Fruit fly (Drosophila melanogaster) whole organism, embryonic: ENCODE data around the gene Or67b.

Experiments used
- Atf-2 ChIP-seq: fragments of 200-800 bp; sonication (Bioruptor generic); optimal IDR thresholded peaks from 2 replicates; lab custom pipeline; 2016; ENCODE audit warnings: missing biosample characterization, missing genetic modification characterization
- Bteb2 ChIP-seq: fragments of 200-800 bp; sonication (Bioruptor generic); optimal IDR thresholded peaks from 2 replicates; lab custom pipeline; 2016; ENCODE audit warnings: missing biosample characterization, missing genetic modification characterization
- CG10366 ChIP-seq: fragments of 200-800 bp; sonication (Bioruptor generic); IDR thresholded peaks from 2 replicates; pipeline ENCODE4 v1.3.6; 2022; ENCODE audit warnings: missing biosample characterization, missing genetic modification characterization
- CG10431 ChIP-seq: fragments of 200-800 bp; sonication (Bioruptor generic); optimal IDR thresholded peaks from 3 replicates; lab custom pipeline; 2018; ENCODE audit warnings: missing biosample characterization, mild to moderate bottlenecking, missing genetic modification characterization
- CG11247 ChIP-seq: fragments of 200-800 bp; sonication (Bioruptor generic); IDR thresholded peaks from 2 replicates; pipeline ENCODE4 v1.3.6; 2022; ENCODE audit warnings: missing biosample characterization, missing genetic modification characterization
- CG12942 ChIP-seq: fragments of 200-800 bp; sonication (Bioruptor generic); optimal IDR thresholded peaks from 3 replicates; lab custom pipeline; 2016; ENCODE audit warnings: missing biosample characterization, missing genetic modification characterization
- CG16863 ChIP-seq: fragments of 200-800 bp; sonication (Bioruptor generic); optimal IDR thresholded peaks from 3 replicates; lab custom pipeline; 2016; ENCODE audit warnings: missing biosample characterization, missing genetic modification characterization
- CG18764 ChIP-seq: fragments of 200-800 bp; sonication (Bioruptor generic); optimal IDR thresholded peaks from 3 replicates; lab custom pipeline; 2016; ENCODE audit warnings: missing biosample characterization, missing genetic modification characterization
- CG30403 ChIP-seq: fragments of 200-800 bp; sonication (Bioruptor generic); optimal IDR thresholded peaks from 3 replicates; lab custom pipeline; 2016; ENCODE audit warnings: missing biosample characterization, missing genetic modification characterization
- CG32532 ChIP-seq: fragments of 200-800 bp; sonication (Bioruptor generic); IDR thresholded peaks from 2 replicates; pipeline ENCODE4 v1.3.6; 2022; ENCODE audit warnings: missing biosample characterization, missing genetic modification characterization
- CG34224 ChIP-seq: fragments of 200-800 bp; sonication (Bioruptor generic); IDR thresholded peaks from 3 replicates; pipeline ENCODE4 v1.3.6; 2022; ENCODE audit warnings: missing biosample characterization, missing genetic modification characterization; ENCODE audit not compliant: partially characterized antibody
- CG4707 ChIP-seq: fragments of 200-800 bp; sonication (Bioruptor generic); optimal IDR thresholded peaks from 2 replicates; lab custom pipeline; 2018; ENCODE audit warnings: missing biosample characterization, mild to moderate bottlenecking, missing genetic modification characterization, moderate library complexity
- CG9876 ChIP-seq: fragments of 200-800 bp; sonication (Bioruptor generic); optimal IDR thresholded peaks from 2 replicates; lab custom pipeline; 2016; ENCODE audit warnings: missing biosample characterization, missing genetic modification characterization
- Camta ChIP-seq: fragments of 200-800 bp; sonication (Bioruptor generic); optimal IDR thresholded peaks from 2 replicates; lab custom pipeline; 2016; ENCODE audit warnings: missing biosample characterization, missing genetic modification characterization
- Dbx ChIP-seq: fragments of 200-800 bp; sonication (Bioruptor generic); IDR thresholded peaks from 3 replicates; pipeline ENCODE4 v1.3.6; 2022; ENCODE audit warnings: missing biosample characterization, missing genetic modification characterization
- Dip2 ChIP-seq: fragments of 200-800 bp; sonication (Bioruptor generic); IDR thresholded peaks from 2 replicates; pipeline ENCODE4 v1.3.6; 2022; ENCODE audit warnings: missing biosample characterization, missing genetic modification characterization
- Gsc ChIP-seq: fragments of 200-800 bp; sonication (Bioruptor generic); IDR thresholded peaks from 2 replicates; pipeline ENCODE4 v1.3.6; 2022; ENCODE audit warnings: missing biosample characterization, missing genetic modification characterization
- HLH3B ChIP-seq: fragments of 200-800 bp; sonication (Bioruptor generic); IDR thresholded peaks from 2 replicates; pipeline ENCODE4 v1.3.6; 2022; ENCODE audit warnings: missing biosample characterization, missing genetic modification characterization
- HLH54F ChIP-seq: fragments of 200-800 bp; sonication (Bioruptor generic); optimal IDR thresholded peaks from 3 replicates; lab custom pipeline; 2016; ENCODE audit warnings: missing biosample characterization, missing genetic modification characterization
- HmgZ ChIP-seq: fragments of 200-800 bp; sonication (Bioruptor generic); optimal IDR thresholded peaks from 2 replicates; lab custom pipeline; 2018; ENCODE audit warnings: missing biosample characterization, mild to moderate bottlenecking, missing genetic modification characterization
- Neu2 ChIP-seq: fragments of 200-800 bp; sonication (Bioruptor generic); optimal IDR thresholded peaks from 3 replicates; lab custom pipeline; 2016; ENCODE audit warnings: missing biosample characterization, missing genetic modification characterization, borderline replicate concordance
- Sin3A ChIP-seq: fragments of >200 bp; optimal IDR thresholded peaks from 2 replicates; lab custom pipeline; 2018
- Ssrp ChIP-seq: fragments of 200-800 bp; sonication (Bioruptor generic); optimal IDR thresholded peaks from 2 replicates; lab custom pipeline; 2018; ENCODE audit warnings: missing biosample characterization, mild to moderate bottlenecking, missing genetic modification characterization, moderate library complexity
- Vsx1 ChIP-seq: fragments of 200-800 bp; sonication (Bioruptor generic); optimal IDR thresholded peaks from 2 replicates; lab custom pipeline; 2017; ENCODE audit warnings: missing biosample characterization, mild to moderate bottlenecking, missing genetic modification characterization, missing genetic modification reagents
- ab ChIP-seq: fragments of 200-800 bp; sonication (Bioruptor generic); optimal IDR thresholded peaks from 2 replicates; lab custom pipeline; 2016; ENCODE audit warnings: missing biosample characterization, missing genetic modification characterization
- bigmax ChIP-seq: fragments of 200-800 bp; sonication (Bioruptor generic); optimal IDR thresholded peaks from 2 replicates; lab custom pipeline; 2018; ENCODE audit warnings: missing biosample characterization, mild to moderate bottlenecking, missing genetic modification characterization
- br ChIP-seq: fragments of >200 bp; optimal IDR thresholded peaks from 2 replicates; lab custom pipeline; 2017
- corto ChIP-seq: fragments of 200-800 bp; sonication (Bioruptor generic); optimal IDR thresholded peaks from 2 replicates; lab custom pipeline; 2016; ENCODE audit warnings: missing biosample characterization, mild to moderate bottlenecking, missing genetic modification characterization, moderate library complexity
- crc ChIP-seq: fragments of 200-800 bp; sonication (Bioruptor generic); optimal IDR thresholded peaks from 2 replicates; lab custom pipeline; 2016; ENCODE audit warnings: missing biosample characterization, missing genetic modification characterization
- cwo ChIP-seq: fragments of 200-800 bp; sonication (Bioruptor generic); optimal IDR thresholded peaks from 3 replicates; lab custom pipeline; 2017; ENCODE audit warnings: missing biosample characterization, missing genetic modification characterization, mild to moderate bottlenecking, moderate library complexity, missing genetic modification reagents
- dati ChIP-seq: fragments of 200-800 bp; sonication (Bioruptor generic); IDR thresholded peaks from 2 replicates; pipeline ENCODE4 v1.3.6; 2022; ENCODE audit warnings: missing biosample characterization, missing genetic modification characterization
- dm ChIP-seq: fragments of 200-800 bp; sonication (Bioruptor generic); optimal IDR thresholded peaks from 3 replicates; lab custom pipeline; 2016; ENCODE audit warnings: missing biosample characterization, missing genetic modification characterization
- eve ChIP-seq, 2 experiments: fragments of >200 bp; optimal IDR thresholded peaks; 2 replicates each; lab custom pipeline; 2017; ENCODE audit warnings: missing biosample characterization in 2 of 2, missing genetic modification characterization in 2 of 2
- fd102C ChIP-seq: fragments of 200-800 bp; sonication (Bioruptor generic); optimal IDR thresholded peaks from 2 replicates; lab custom pipeline; 2018; ENCODE audit warnings: missing biosample characterization, mild to moderate bottlenecking, missing genetic modification characterization, moderate library complexity
- fd3F ChIP-seq: fragments of 200-800 bp; sonication (Bioruptor generic); optimal IDR thresholded peaks from 2 replicates; lab custom pipeline; 2018; ENCODE audit warnings: missing biosample characterization, mild to moderate bottlenecking, missing genetic modification characterization, moderate library complexity
- fru ChIP-seq: fragments of >200 bp; optimal IDR thresholded peaks from 2 replicates; lab custom pipeline; 2017
- gcm2 ChIP-seq: fragments of 200-800 bp; sonication (Bioruptor generic); optimal IDR thresholded peaks from 2 replicates; lab custom pipeline; 2016; ENCODE audit warnings: missing biosample characterization, missing genetic modification characterization
- her ChIP-seq: fragments of 200-800 bp; sonication (Bioruptor generic); optimal IDR thresholded peaks from 2 replicates; lab custom pipeline; 2016; ENCODE audit warnings: missing biosample characterization, missing genetic modification characterization
- kay ChIP-seq: fragments of 200-800 bp; sonication (Bioruptor generic); optimal IDR thresholded peaks from 2 replicates; lab custom pipeline; 2016; ENCODE audit warnings: missing biosample characterization, missing genetic modification characterization
- klu ChIP-seq: fragments of 200-800 bp; sonication (Bioruptor generic); IDR thresholded peaks from 2 replicates; pipeline ENCODE4 v1.3.6; 2022; ENCODE audit warnings: missing biosample characterization, missing genetic modification characterization
- lola ChIP-seq, 3 experiments: fragments of >200 bp in 2 of 3; fragments of 200-800 bp in 1 of 3; sonication (Bioruptor generic) in 1 of 3; optimal IDR thresholded peaks; 2 replicates each; lab custom pipeline; 2017 to 2019; ENCODE audit warnings: missing biosample characterization in 3 of 3, missing genetic modification characterization in 3 of 3, mild to moderate bottlenecking in 1 of 3, moderate library complexity in 1 of 3
- pan ChIP-seq, 4 experiments: fragments of >200 bp in 3 of 4; fragments of 200-800 bp in 1 of 4; sonication (Bioruptor generic) in 1 of 4; optimal IDR thresholded peaks in 3 of 4; IDR thresholded peaks in 1 of 4; 2 replicates each; pipeline versions ENCODE4 v1.3.6 to Lab custom; 2017 to 2022; ENCODE audit warnings: missing biosample characterization in 2 of 4, missing genetic modification characterization in 2 of 4, mixed read lengths in 1 of 4
- peb ChIP-seq: fragments of 200-800 bp; sonication (Bioruptor generic); IDR thresholded peaks from 2 replicates; pipeline ENCODE4 v1.3.6; 2022; ENCODE audit warnings: missing biosample characterization, missing genetic modification characterization
- scrt ChIP-seq: fragments of 200-800 bp; sonication (Bioruptor generic); optimal IDR thresholded peaks from 2 replicates; lab custom pipeline; 2018; ENCODE audit warnings: missing biosample characterization, mild to moderate bottlenecking, missing genetic modification characterization, moderate library complexity
- sisA ChIP-seq: fragments of 200-800 bp; sonication (Bioruptor generic); IDR thresholded peaks from 2 replicates; pipeline ENCODE4 v1.3.6; 2022; ENCODE audit warnings: missing biosample characterization, missing genetic modification characterization
- slp2 ChIP-seq: fragments of 200-800 bp; sonication (Bioruptor generic); optimal IDR thresholded peaks from 2 replicates; lab custom pipeline; 2016; ENCODE audit warnings: missing biosample characterization, missing genetic modification characterization
- sna ChIP-seq: fragments of 200-800 bp; sonication (Bioruptor generic); IDR thresholded peaks from 2 replicates; pipeline ENCODE4 v1.3.6; 2022; ENCODE audit warnings: missing biosample characterization, missing genetic modification characterization; ENCODE audit not compliant: partially characterized antibody
- sqz ChIP-seq: fragments of 200-800 bp; sonication (Bioruptor generic); optimal IDR thresholded peaks from 3 replicates; lab custom pipeline; 2018; ENCODE audit warnings: missing biosample characterization, mild to moderate bottlenecking, missing genetic modification characterization
- stwl ChIP-seq: fragments of 200-800 bp; sonication (Bioruptor generic); optimal IDR thresholded peaks from 3 replicates; lab custom pipeline; 2018; ENCODE audit warnings: missing biosample characterization, mild to moderate bottlenecking, missing genetic modification characterization, moderate library complexity
- tio ChIP-seq: fragments of 200-800 bp; sonication (Bioruptor generic); optimal IDR thresholded peaks from 2 replicates; lab custom pipeline; 2017; ENCODE audit warnings: missing biosample characterization, missing genetic modification characterization, inconsistent platforms
- twi ChIP-seq: fragments of 200-800 bp; optimal IDR thresholded peaks from 2 replicates; lab custom pipeline; 2019; ENCODE audit warnings: missing biosample characterization, mild to moderate bottlenecking, missing genetic modification characterization, moderate library complexity
- usp ChIP-seq: fragments of >200 bp; optimal IDR thresholded peaks from 2 replicates; lab custom pipeline; 2017; ENCODE audit warnings: missing biosample characterization, missing genetic modification characterization
- zen2 ChIP-seq: fragments of 200-800 bp; sonication (Bioruptor generic); IDR thresholded peaks from 3 replicates; pipeline ENCODE4 v1.3.6; 2022; ENCODE audit warnings: missing biosample characterization, missing genetic modification characterization; ENCODE audit not compliant: partially characterized antibody

Gene Or67b

dm6 chr3L:9675528-9675963 lies 46.6 kb upstream of the Or67b start (continued):
- TF ChIP-seq CG4707 (GFP tag; lab: Kevin White, UChicago) (no peak), eve (GFP tag; optimal IDR thresholded peaks at IDR 0.05; lab: Kevin White, UChicago) (peak in 1 of 2 experiments; percentile 23), Atf-2 (no peak), CG10366 (GFP tag; lab: Robert Waterston, UW) (no peak), corto (GFP tag; lab: Kevin White, UChicago) (peak; percentile 55), Neu2 (GFP tag; lab: Kevin White, UChicago) (no peak), peb (GFP tag; lab: Robert Waterston, UW) (no peak), CG11247 (GFP tag; lab: Robert Waterston, UW) (no peak), CG16863 (GFP tag; lab: Kevin White, UChicago) (no peak), bigmax (GFP tag; lab: Kevin White, UChicago) (no peak), Dip2 (GFP tag; lab: Robert Waterston, UW) (no peak), dm (GFP tag; lab: Kevin White, UChicago) (no peak), kay (GFP tag; lab: Kevin White, UChicago) (no peak), dati (GFP tag; lab: Robert Waterston, UW) (no peak), slp2 (no peak), CG10431 (GFP tag; lab: Kevin White, UChicago) (no peak), CG9876 (no peak), her (GFP tag; lab: Kevin White, UChicago) (no peak), scrt (GFP tag; lab: Kevin White, UChicago) (no peak), gcm2 (GFP tag; lab: Kevin White, UChicago) (no peak), stwl (no peak), fru (lab: Kevin White, UChicago) (no peak), Dbx (GFP tag; lab: Robert Waterston, UW) (no peak), cwo (no peak), CG34224 (GFP tag; lab: Robert Waterston, UW) (peak; percentile 72), CG12942 (GFP tag; lab: Kevin White, UChicago) (no peak), CG32532 (GFP tag; lab: Robert Waterston, UW) (no peak), Ssrp (tag; lab: Kevin White, UChicago) (no peak), br (lab: Kevin White, UChicago) (no peak), lola (GFP tag; optimal IDR thresholded peaks at IDR 0.05; lab: Kevin White, UChicago) (no peak), fd3F (GFP tag; lab: Kevin White, UChicago) (no peak), Vsx1 (GFP tag; lab: Kevin White, UChicago) (no peak), ab (GFP tag; lab: Kevin White, UChicago) (no peak), HLH54F (GFP tag; lab: Kevin White, UChicago) (no peak), crc (GFP tag; lab: Kevin White, UChicago) (no peak), Bteb2 (GFP tag; lab: Kevin White, UChicago) (no peak), sisA (no peak), fd102C (no peak), HmgZ (no peak), Camta (GFP tag; lab: Kevin White, UChicago) (no peak), usp (GFP tag; lab: Kevin White, UChicago) (no peak), klu (GFP tag; lab: Robert Waterston, UW) (no peak), tio (GFP tag; lab: Kevin White, UChicago) (no peak), twi (tag; lab: Kevin White, UChicago) (no peak), Sin3A (lab: Kevin White, UChicago) (no peak), CG30403 (no peak), sqz (GFP tag; lab: Kevin White, UChicago) (peak; percentile 90), pan (optimal IDR thresholded peaks at IDR 0.05; lab: Kevin White, UChicago) (no peak), pan (GFP tag; optimal IDR thresholded peaks at IDR 0.05 in 1 of 2, IDR thresholded peaks at IDR 0.05 in 1 of 2) (no peak), CG18764 (GFP tag; lab: Kevin White, UChicago) (no peak), sna (GFP tag; lab: Robert Waterston, UW) (peak; percentile 59; the same call in 1 of the 2 replicates), HLH3B (GFP tag; lab: Robert Waterston, UW) (no peak), Gsc (no peak), zen2 (GFP tag; lab: Robert Waterston, UW) (peak; percentile 67; the same call in 2 of the 3 replicates)
